Worm (Caenorhabditis elegans) whole organism, L1 larva: Measurements from ENCODE around the gene F29A7.8.
A peak's percentile ranks its signal among the peaks of the same experiment; 100 is the strongest.

Source experiments
- C04F5.9 ChIP-seq: sonication (generic microtip); optimal IDR thresholded peaks from 2 replicates; lab custom pipeline; 2016; ENCODE audit warnings: missing genetic modification characterization, missing compliant biosample characterization
- C16A3.4 ChIP-seq: fragments of 150-350 bp; optimal IDR thresholded peaks from 2 replicates; lab custom pipeline; 2014; ENCODE audit warnings: missing biosample characterization, missing genetic modification characterization
- Y116A8C.19 ChIP-seq: sonication (generic microtip); optimal IDR thresholded peaks from 2 replicates; lab custom pipeline; 2016; ENCODE audit warnings: missing compliant biosample characterization, missing genetic modification characterization, borderline replicate concordance
- alr-1 ChIP-seq: fragments of 200-800 bp; sonication (Bioruptor generic); optimal IDR thresholded peaks from 2 replicates; lab custom pipeline; 2018; ENCODE audit warnings: borderline replicate concordance, mild to moderate bottlenecking, missing genetic modification characterization, missing compliant biosample characterization
- ama-1 ChIP-seq: fragments of 150-350 bp; optimal IDR thresholded peaks from 2 replicates; lab custom pipeline; 2014
- ceh-63 ChIP-seq: fragments of 200-800 bp; sonication (Bioruptor generic); optimal IDR thresholded peaks from 2 replicates; lab custom pipeline; 2018; ENCODE audit warnings: mild to moderate bottlenecking, missing genetic modification characterization, missing compliant biosample characterization
- ceh-8 ChIP-seq: fragments of 200-800 bp; sonication (Bioruptor generic); optimal IDR thresholded peaks from 2 replicates; lab custom pipeline; 2018; ENCODE audit warnings: mild to moderate bottlenecking, missing genetic modification characterization, moderate library complexity, missing compliant biosample characterization
- ceh-88 ChIP-seq: fragments of 200-800 bp; sonication (Bioruptor generic); IDR thresholded peaks from 2 replicates; pipeline ENCODE4 v1.3.6; 2022; ENCODE audit warnings: missing genetic modification characterization, missing compliant biosample characterization
- dpl-1 ChIP-seq, 3 experiments: fragments of 150-350 bp in 2 of 3; sonication (generic microtip) in 1 of 3; optimal IDR thresholded peaks; 2 replicates each; lab custom pipeline; 2014 to 2017; ENCODE audit warnings: missing biosample characterization in 3 of 3, missing genetic modification characterization in 3 of 3, missing genetic modification reagents in 3 of 3
- efl-1 ChIP-seq, 4 experiments: fragments of 150-350 bp; optimal IDR thresholded peaks in 3 of 4; peaks in 1 of 4; 1 replicate in 1 of 4; 2 replicates in 3 of 4; lab custom pipeline; 2014; ENCODE audit warnings: missing biosample characterization in 2 of 4, missing genetic modification characterization in 2 of 4, missing genetic modification reagents in 2 of 4
- egl-13 ChIP-seq: sonication (generic microtip); optimal IDR thresholded peaks from 2 replicates; lab custom pipeline; 2016; ENCODE audit warnings: missing genotype, missing genetic modification reagents, missing genetic modification characterization, missing compliant biosample characterization
- fkh-10 ChIP-seq: sonication (generic microtip); optimal IDR thresholded peaks from 2 replicates; lab custom pipeline; 2017; ENCODE audit warnings: missing biosample characterization, missing genetic modification reagents, missing genetic modification characterization
- fos-1 ChIP-seq: fragments of 150-350 bp; optimal IDR thresholded peaks from 2 replicates; lab custom pipeline; 2014; ENCODE audit warnings: missing biosample characterization, missing genetic modification characterization
- grh-1 ChIP-seq: fragments of 200-800 bp; sonication (Bioruptor generic); IDR thresholded peaks from 2 replicates; pipeline ENCODE4 v1.3.6; 2022; ENCODE audit warnings: missing genetic modification reagents, missing genetic modification characterization, missing compliant biosample characterization
- hlh-17 ChIP-seq: fragments of 200-800 bp; sonication (Bioruptor generic); optimal IDR thresholded peaks from 2 replicates; lab custom pipeline; 2018; ENCODE audit warnings: missing genetic modification characterization, mild to moderate bottlenecking, missing compliant biosample characterization, moderate library complexity, borderline replicate concordance
- irx-1 ChIP-seq: sonication (generic microtip); optimal IDR thresholded peaks from 2 replicates; lab custom pipeline; 2016; ENCODE audit warnings: missing genetic modification characterization, missing compliant biosample characterization
- lin-13 ChIP-seq: fragments of 150-350 bp; optimal IDR thresholded peaks from 2 replicates; lab custom pipeline; 2014; ENCODE audit warnings: missing biosample characterization, missing genetic modification reagents, missing genetic modification characterization
- lin-14 ChIP-seq: fragments of 200-800 bp; sonication (Bioruptor generic); optimal IDR thresholded peaks from 2 replicates; lab custom pipeline; 2018; ENCODE audit warnings: mild to moderate bottlenecking, missing genetic modification characterization, moderate library complexity, missing compliant biosample characterization
- lin-15B ChIP-seq: fragments of 150-350 bp; sonication (generic microtip); optimal IDR thresholded peaks from 3 replicates; lab custom pipeline; 2014; ENCODE audit warnings: missing biosample characterization, missing genetic modification characterization
- lin-35 ChIP-seq, 2 experiments: fragments of 150-350 bp; optimal IDR thresholded peaks; 2 replicates each; lab custom pipeline; 2014; ENCODE audit warnings: missing biosample characterization in 2 of 2, missing genetic modification characterization in 2 of 2, missing genetic modification reagents in 2 of 2
- lin-39 ChIP-seq: fragments of 150-350 bp; optimal IDR thresholded peaks from 2 replicates; lab custom pipeline; 2014; ENCODE audit warnings: missing biosample characterization, missing genetic modification reagents, missing genetic modification characterization
- mab-9 ChIP-seq: fragments of 200-800 bp; sonication (Bioruptor generic); IDR thresholded peaks from 2 replicates; pipeline ENCODE4 v1.3.6; 2022; ENCODE audit warnings: missing genetic modification reagents, missing genetic modification characterization, missing compliant biosample characterization
- nhr-11 ChIP-seq: fragments of 150-350 bp; optimal IDR thresholded peaks from 2 replicates; lab custom pipeline; 2014; ENCODE audit warnings: missing biosample characterization, missing genetic modification characterization
- nhr-28 ChIP-seq: fragments of 150-350 bp; optimal IDR thresholded peaks from 2 replicates; lab custom pipeline; 2014; ENCODE audit warnings: missing biosample characterization, missing genetic modification characterization
- nhr-76 ChIP-seq: sonication (generic microtip); optimal IDR thresholded peaks from 2 replicates; lab custom pipeline; 2017; ENCODE audit warnings: missing biosample characterization, missing genetic modification characterization
- nhr-85 ChIP-seq: sonication (generic microtip); peaks from one replicate; lab custom pipeline; 2016; ENCODE audit warnings: missing genetic modification characterization, inconsistent platforms, missing compliant biosample characterization
- nhr-90 ChIP-seq: sonication (generic microtip); optimal IDR thresholded peaks from 2 replicates; lab custom pipeline; 2016; ENCODE audit warnings: mild to moderate bottlenecking, missing genetic modification characterization, missing compliant biosample characterization; ENCODE audit not compliant: poor library complexity
- pag-3 ChIP-seq: sonication (generic microtip); optimal IDR thresholded peaks from 2 replicates; lab custom pipeline; 2017; ENCODE audit warnings: missing genetic modification characterization, mild to moderate bottlenecking, missing compliant biosample characterization, antibody characterized with exemption, borderline replicate concordance; ENCODE audit not compliant: insufficient read depth
- pax-3 ChIP-seq: fragments of 200-800 bp; sonication (Bioruptor generic); optimal IDR thresholded peaks from 2 replicates; lab custom pipeline; 2018; ENCODE audit warnings: mild to moderate bottlenecking, missing genetic modification characterization, moderate library complexity, missing compliant biosample characterization
- pqm-1 ChIP-seq: sonication (generic microtip); optimal IDR thresholded peaks from 3 replicates; lab custom pipeline; 2017; ENCODE audit warnings: missing biosample characterization, missing genetic modification characterization
- rnt-1 ChIP-seq: sonication (generic microtip); optimal IDR thresholded peaks from 2 replicates; lab custom pipeline; 2016; ENCODE audit warnings: mild to moderate bottlenecking, missing genetic modification characterization, moderate library complexity, missing compliant biosample characterization
- snu-23 ChIP-seq: sonication (generic microtip); optimal IDR thresholded peaks from 2 replicates; lab custom pipeline; 2016; ENCODE audit warnings: missing genetic modification characterization, missing compliant biosample characterization
- sox-4 ChIP-seq: sonication (generic microtip); optimal IDR thresholded peaks from 2 replicates; lab custom pipeline; 2016; ENCODE audit warnings: missing genetic modification characterization, missing compliant biosample characterization
- sptf-1 ChIP-seq: fragments of 150-350 bp; optimal IDR thresholded peaks from 2 replicates; lab custom pipeline; 2014; ENCODE audit warnings: missing biosample characterization, missing genetic modification characterization
- sup-37 ChIP-seq: fragments of 200-800 bp; sonication (Bioruptor generic); optimal IDR thresholded peaks from 2 replicates; lab custom pipeline; 2018; ENCODE audit warnings: mild to moderate bottlenecking, missing genetic modification characterization, missing compliant biosample characterization
- swsn-7 ChIP-seq: sonication (generic microtip); optimal IDR thresholded peaks from 2 replicates; lab custom pipeline; 2016; ENCODE audit warnings: missing genetic modification characterization, missing compliant biosample characterization
- unc-30 ChIP-seq: sonication (generic microtip); optimal IDR thresholded peaks from 2 replicates; lab custom pipeline; 2017; ENCODE audit warnings: missing biosample characterization, missing genetic modification characterization
- unc-62 ChIP-seq: fragments of 150-350 bp; optimal IDR thresholded peaks from 2 replicates; lab custom pipeline; 2014; ENCODE audit warnings: missing biosample characterization, missing genetic modification reagents, missing genetic modification characterization
- unc-98 ChIP-seq: fragments of 200-800 bp; sonication (Bioruptor generic); IDR thresholded peaks from 2 replicates; pipeline ENCODE4 v1.3.6; 2022; ENCODE audit warnings: missing genetic modification characterization, missing compliant biosample characterization
- ztf-11 ChIP-seq, 2 experiments: sonication (generic microtip); optimal IDR thresholded peaks; 2 replicates each; lab custom pipeline; 2016 to 2017; ENCODE audit warnings: missing genetic modification characterization in 2 of 2, missing biosample characterization in 1 of 2, missing compliant biosample characterization in 1 of 2

Gene F29A7.8

ce11 chrII:2787031-2787512 is 29.2 kb upstream of the F29A7.8 start, which contains the start of the genes F08D12.12 and srpa-72 (continued):
- TF ChIP-seq mab-9 (GFP tag; lab: Robert Waterston, UW) (no peak), swsn-7 (tag; lab: Kevin White, UChicago) (peak; percentile 10), fos-1 (tag; lab: Kevin White, UChicago) (no peak)

DNA sequence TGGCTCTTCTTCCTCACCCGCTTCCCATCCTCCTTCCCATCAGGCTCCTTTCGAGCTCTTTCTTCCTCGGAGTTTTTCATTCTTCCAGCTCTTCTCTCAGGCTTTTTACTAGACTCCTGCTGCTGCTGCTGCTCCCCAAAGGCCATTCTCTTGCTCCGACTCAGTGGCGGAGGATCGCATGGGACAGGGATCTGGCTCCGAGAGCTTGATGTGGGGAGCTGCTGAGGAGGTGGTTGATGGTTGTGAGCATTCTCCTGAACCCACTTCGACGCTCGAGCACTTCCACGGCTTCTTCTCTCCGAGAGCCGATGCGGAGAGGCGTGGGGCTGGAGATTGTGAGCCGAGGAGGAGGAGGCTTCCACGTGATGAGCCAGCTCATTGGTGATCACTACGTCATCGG is 27.9 kb upstream of the F29A7.8 start:
- TF ChIP-seq rnt-1 (tag; lab: Kevin White, UChicago) (no peak), nhr-11 (tag; lab: Kevin White, UChicago) (no peak), efl-1 (optimal IDR thresholded peaks at IDR 0.05; lab: Kevin White, UChicago) (no peak), efl-1 (GFP tag; optimal IDR thresholded peaks at IDR 0.05 in 1 of 2; lab: Kevin White, UChicago) (peak in 1 of 2 experiments; percentile 49)

DNA sequence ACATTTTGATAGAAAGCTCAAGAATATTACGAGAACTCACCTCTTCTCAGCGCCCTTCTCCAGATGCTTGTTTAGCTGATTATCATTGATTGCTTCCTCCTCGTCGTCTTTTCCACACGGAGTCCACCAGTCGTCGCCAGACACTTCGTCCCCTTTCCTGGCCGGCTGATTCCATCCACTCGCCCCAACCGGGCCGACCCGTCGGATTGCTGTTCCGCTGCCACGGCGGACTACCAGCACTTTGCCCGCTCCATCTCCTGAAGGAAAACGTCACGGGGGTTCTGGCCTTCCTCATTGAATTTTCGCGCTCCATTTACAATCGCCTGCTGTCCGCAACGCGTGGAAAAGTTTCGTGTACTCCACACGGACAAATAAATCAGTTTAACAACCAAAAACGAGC is 25.5 kb upstream of the F29A7.8 start:
- TF ChIP-seq nhr-76 (no peak), C16A3.4 (tag; lab: Kevin White, UChicago) (no peak), sup-37 (GFP tag; lab: Kevin White, UChicago) (no peak), ama-1 (no peak), unc-30 (tag; lab: Kevin White, UChicago) (no peak), pag-3 (no peak), ztf-11 (tag; optimal IDR thresholded peaks at IDR 0.05; lab: Kevin White, UChicago) (no peak), lin-15B (tag; lab: Kevin White, UChicago) (no peak), dpl-1 (GFP tag; optimal IDR thresholded peaks at IDR 0.05; lab: Kevin White, UChicago) (no peak), lin-14 (GFP tag; lab: Kevin White, UChicago) (no peak), lin-13 (no peak), lin-35 (GFP tag; optimal IDR thresholded peaks at IDR 0.05; lab: Kevin White, UChicago) (no peak)
- TF ChIP-seq, all 84 proteins: peak for 0

DNA sequence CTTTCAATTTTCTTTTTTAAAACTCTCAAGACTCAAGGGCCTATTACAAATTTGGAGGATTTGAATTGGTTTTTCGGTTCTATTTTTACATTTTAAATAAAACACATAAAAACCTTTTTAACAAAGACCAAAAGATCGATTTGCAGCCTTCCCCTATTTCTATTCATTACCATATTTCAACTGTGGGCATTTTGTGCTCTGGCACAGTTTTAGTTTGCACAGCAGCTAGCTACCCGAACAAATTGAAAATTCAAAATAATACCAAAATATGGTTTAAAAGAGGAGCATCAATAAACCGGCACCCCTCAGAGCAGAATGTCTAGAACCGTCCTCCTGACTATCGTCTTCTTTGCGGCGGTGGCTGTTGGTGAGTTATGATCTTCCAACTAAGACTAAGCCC is 23.5 kb upstream of the F29A7.8 start, which contains the start of gene F08D12.2:
TSS of gene F08D12.2 (plus strand) at position 301 of the 400 bp plus-strand sequence.
- TF ChIP-seq Y116A8C.19 = no peak
- TF ChIP-seq unc-98 (GFP tag; lab: Robert Waterston, UW) = no peak
- TF ChIP-seq ceh-88 (GFP tag; lab: Robert Waterston, UW) = no peak
- TF ChIP-seq fkh-10 (GFP tag; lab: Kevin White, UChicago) = no peak
- TF ChIP-seq lin-15B (tag; lab: Kevin White, UChicago) = no peak
- no peak for TF ChIP-seq fos-1 (tag; lab: Kevin White, UChicago)
- no peak for TF ChIP-seq nhr-90 (tag; lab: Kevin White, UChicago)
- no peak for TF ChIP-seq unc-30 (tag; lab: Kevin White, UChicago)
- no peak for TF ChIP-seq grh-1 (GFP tag; lab: Robert Waterston, UW)
- no peak for TF ChIP-seq nhr-85 (tag; lab: Kevin White, UChicago)
- TF ChIP-seq sup-37 (GFP tag; lab: Kevin White, UChicago) = no peak
- TF ChIP-seq sox-4 (tag; lab: Kevin White, UChicago) = no peak
- no peak for TF ChIP-seq lin-39
- TF ChIP-seq ceh-8 (GFP tag; lab: Kevin White, UChicago) = no peak
- no peak for TF ChIP-seq irx-1 (tag; lab: Kevin White, UChicago)
- no peak for TF ChIP-seq sptf-1 (tag; lab: Kevin White, UChicago)
- no peak for TF ChIP-seq hlh-17 (GFP tag; lab: Kevin White, UChicago)

DNA sequence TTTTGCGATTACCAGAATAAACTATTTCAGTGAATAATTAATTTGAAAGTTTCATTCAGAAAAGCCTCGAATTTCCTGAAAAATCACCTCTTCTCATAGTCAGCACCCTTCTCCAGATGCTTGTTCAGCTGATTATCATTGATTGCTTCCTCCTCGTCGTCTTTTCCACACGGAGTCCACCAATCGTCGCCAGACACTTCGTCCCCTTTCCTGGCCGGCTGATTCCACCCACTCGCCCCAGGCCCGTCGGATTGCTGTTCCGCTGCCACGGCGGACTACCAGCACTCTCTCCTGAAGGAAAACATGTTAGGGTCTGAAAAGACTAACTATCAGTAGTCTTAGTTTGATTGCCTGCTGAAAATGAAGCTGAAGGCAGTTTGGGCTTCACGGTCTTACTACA is 22.9 kb upstream of the F29A7.8 start:
- TF ChIP-seq grh-1 (GFP tag; lab: Robert Waterston, UW) = no peak
- no peak for TF ChIP-seq pax-3
- TF ChIP-seq nhr-90 (tag; lab: Kevin White, UChicago) = no peak
- TF ChIP-seq ceh-8 (GFP tag; lab: Kevin White, UChicago) = no peak
- TF ChIP-seq ceh-63 = no peak
- no peak for TF ChIP-seq nhr-11 (tag; lab: Kevin White, UChicago)
- no peak for TF ChIP-seq unc-62
- no peak for TF ChIP-seq nhr-28
- no peak for TF ChIP-seq pqm-1 (tag; lab: Kevin White, UChicago)
- TF ChIP-seq Y116A8C.19 = no peak
- TF ChIP-seq C04F5.9 (tag; lab: Kevin White, UChicago) = no peak
- no peak for TF ChIP-seq sup-37 (GFP tag; lab: Kevin White, UChicago)
- TF ChIP-seq snu-23 (GFP tag; lab: Kevin White, UChicago) = no peak
- no peak for TF ChIP-seq egl-13 (tag; lab: Kevin White, UChicago)
- no peak for TF ChIP-seq alr-1 (tag; lab: Kevin White, UChicago)
- TF ChIP-seq, all 84 proteins: peak for 0
